Worm (Caenorhabditis elegans) whole organism, mixed stage, embryonic: ENCODE measurements around the gene T05G5.4.

Experiments used
- M03D4.4 ChIP-seq: sonication (generic microtip); optimal IDR thresholded peaks from 2 replicates; lab custom pipeline; 2017; ENCODE audit warnings: mild to moderate bottlenecking, missing genetic modification characterization, missing compliant biosample characterization
- bed-3 ChIP-seq: fragments of 200-800 bp; sonication (Bioruptor generic); optimal IDR thresholded peaks from 3 replicates; lab custom pipeline; 2018; ENCODE audit warnings: mild to moderate bottlenecking, missing genetic modification characterization, moderate library complexity, missing compliant biosample characterization
- blmp-1 ChIP-seq: fragments of 150-350 bp; optimal IDR thresholded peaks from 2 replicates; lab custom pipeline; 2014; ENCODE audit warnings: missing biosample characterization, missing genetic modification characterization
- ceh-39 ChIP-seq: fragments of 150-350 bp; optimal IDR thresholded peaks from 2 replicates; lab custom pipeline; 2014; ENCODE audit warnings: missing biosample characterization, missing genetic modification characterization
- ceh-43 ChIP-seq: fragments of 200-800 bp; sonication (Bioruptor generic); optimal IDR thresholded peaks from 2 replicates; lab custom pipeline; 2018; ENCODE audit warnings: mild to moderate bottlenecking, missing genetic modification characterization, moderate library complexity, missing compliant biosample characterization
- ceh-83 ChIP-seq: fragments of 200-800 bp; sonication (Bioruptor generic); optimal IDR thresholded peaks from 2 replicates; lab custom pipeline; 2018; ENCODE audit warnings: mild to moderate bottlenecking, missing genetic modification characterization, missing compliant biosample characterization
- ces-1 ChIP-seq: fragments of 150-350 bp; optimal IDR thresholded peaks from 2 replicates; lab custom pipeline; 2014; ENCODE audit warnings: missing biosample characterization, missing genetic modification reagents, missing genetic modification characterization
- cnd-1 ChIP-seq: fragments of 200-800 bp; sonication (Bioruptor generic); optimal IDR thresholded peaks from 2 replicates; lab custom pipeline; 2018; ENCODE audit warnings: mild to moderate bottlenecking, missing genetic modification characterization, missing compliant biosample characterization
- drap-1 ChIP-seq: fragments of 200-800 bp; sonication (Bioruptor generic); optimal IDR thresholded peaks from 3 replicates; lab custom pipeline; 2018; ENCODE audit warnings: mild to moderate bottlenecking, missing genetic modification characterization, missing compliant biosample characterization
- elt-1 ChIP-seq: sonication (generic microtip); optimal IDR thresholded peaks from 2 replicates; lab custom pipeline; 2017; ENCODE audit warnings: missing genetic modification characterization, mild to moderate bottlenecking, missing compliant biosample characterization, antibody characterized with exemption, moderate library complexity, borderline replicate concordance; ENCODE audit not compliant: insufficient read depth
- elt-3 ChIP-seq: fragments of 150-350 bp; optimal IDR thresholded peaks from 2 replicates; lab custom pipeline; 2014; ENCODE audit warnings: missing biosample characterization, missing genetic modification characterization
- flh-1 ChIP-seq: fragments of 200-800 bp; sonication (Bioruptor generic); optimal IDR thresholded peaks from 2 replicates; lab custom pipeline; 2018; ENCODE audit warnings: mild to moderate bottlenecking, missing genetic modification characterization, moderate library complexity, missing compliant biosample characterization
- ham-2 ChIP-seq: fragments of 200-800 bp; sonication (Bioruptor generic); optimal IDR thresholded peaks from 2 replicates; lab custom pipeline; 2018; ENCODE audit warnings: mild to moderate bottlenecking, missing genetic modification characterization, missing compliant biosample characterization
- hlh-1 ChIP-seq: fragments of 150-350 bp; optimal IDR thresholded peaks from 2 replicates; lab custom pipeline; 2014; ENCODE audit warnings: missing biosample characterization, missing genetic modification reagents, missing genetic modification characterization
- lin-13 ChIP-seq: fragments of 150-350 bp; optimal IDR thresholded peaks from 2 replicates; lab custom pipeline; 2014; ENCODE audit warnings: missing biosample characterization, missing genetic modification characterization
- lin-32 ChIP-seq: fragments of 200-800 bp; sonication (Bioruptor generic); optimal IDR thresholded peaks from 2 replicates; lab custom pipeline; 2018; ENCODE audit warnings: mild to moderate bottlenecking, missing genetic modification characterization, missing compliant biosample characterization
- lsy-2 ChIP-seq: fragments of 150-350 bp; optimal IDR thresholded peaks from 2 replicates; lab custom pipeline; 2014; ENCODE audit warnings: missing biosample characterization, missing genetic modification characterization
- mab-5 ChIP-seq: fragments of 150-350 bp; optimal IDR thresholded peaks from 2 replicates; lab custom pipeline; 2014; ENCODE audit warnings: missing biosample characterization, missing genetic modification characterization
- mep-1 ChIP-seq: fragments of 150-350 bp; optimal IDR thresholded peaks from 2 replicates; lab custom pipeline; 2017; ENCODE audit warnings: missing biosample characterization, missing genetic modification reagents, missing genetic modification characterization, inconsistent platforms
- mls-2 ChIP-seq: sonication (generic microtip); optimal IDR thresholded peaks from 2 replicates; lab custom pipeline; 2016; ENCODE audit warnings: mild to moderate bottlenecking, missing genetic modification characterization, moderate library complexity, missing compliant biosample characterization
- nhr-12 ChIP-seq: fragments of 150-350 bp; optimal IDR thresholded peaks from 2 replicates; lab custom pipeline; 2014; ENCODE audit warnings: missing biosample characterization, missing genetic modification characterization
- nhr-2 ChIP-seq: fragments of 150-350 bp; optimal IDR thresholded peaks from 2 replicates; lab custom pipeline; 2014; ENCODE audit warnings: missing biosample characterization, missing genetic modification characterization
- nhr-237 ChIP-seq: fragments of 150-350 bp; optimal IDR thresholded peaks from 2 replicates; lab custom pipeline; 2014; ENCODE audit warnings: missing biosample characterization, missing genetic modification characterization
- nhr-28 ChIP-seq: fragments of 150-350 bp; optimal IDR thresholded peaks from 2 replicates; lab custom pipeline; 2014; ENCODE audit warnings: missing biosample characterization, missing genetic modification characterization
- nhr-76 ChIP-seq: sonication (generic microtip); optimal IDR thresholded peaks from 2 replicates; lab custom pipeline; 2017; ENCODE audit warnings: missing biosample characterization, missing genetic modification characterization
- pha-4 ChIP-seq: fragments of 150-350 bp; optimal IDR thresholded peaks from 2 replicates; lab custom pipeline; 2018; ENCODE audit warnings: missing biosample characterization, missing genetic modification reagents, missing genetic modification characterization
- sem-2 ChIP-seq: fragments of 200-800 bp; sonication (Bioruptor generic); optimal IDR thresholded peaks from 2 replicates; lab custom pipeline; 2018; ENCODE audit warnings: mild to moderate bottlenecking, missing genetic modification characterization, missing compliant biosample characterization
- snpc-4 ChIP-seq: fragments of 150-350 bp; optimal IDR thresholded peaks from 2 replicates; lab custom pipeline; 2014; ENCODE audit warnings: missing biosample characterization, missing genetic modification characterization
- sptf-1 ChIP-seq: sonication (generic microtip); optimal IDR thresholded peaks from 2 replicates; lab custom pipeline; 2017; ENCODE audit warnings: mild to moderate bottlenecking, missing genetic modification characterization, moderate library complexity, missing compliant biosample characterization
- tbx-8 ChIP-seq: fragments of 200-800 bp; sonication (Bioruptor generic); optimal IDR thresholded peaks from 2 replicates; lab custom pipeline; 2018; ENCODE audit warnings: mild to moderate bottlenecking, missing genetic modification characterization, moderate library complexity, missing compliant biosample characterization
- unc-120 ChIP-seq: sonication (generic microtip); optimal IDR thresholded peaks from 2 replicates; lab custom pipeline; 2017; ENCODE audit warnings: missing genetic modification characterization, missing compliant biosample characterization; ENCODE audit not compliant: poor library complexity, severe bottlenecking
- unc-39 ChIP-seq: fragments of 150-350 bp; optimal IDR thresholded peaks from 2 replicates; lab custom pipeline; 2014; ENCODE audit warnings: missing biosample characterization, missing genetic modification characterization
- unc-62 ChIP-seq: fragments of 150-350 bp; optimal IDR thresholded peaks from 2 replicates; lab custom pipeline; 2014; ENCODE audit warnings: missing biosample characterization, missing genetic modification reagents, missing genetic modification characterization
- zip-8 ChIP-seq: fragments of 150-350 bp; optimal IDR thresholded peaks from 2 replicates; lab custom pipeline; 2014; ENCODE audit warnings: missing biosample characterization, missing genetic modification characterization
- ztf-11 ChIP-seq: fragments of 150-350 bp; optimal IDR thresholded peaks from 2 replicates; lab custom pipeline; 2014; ENCODE audit warnings: missing biosample characterization, missing genetic modification characterization

Gene T05G5.4

DNA sequence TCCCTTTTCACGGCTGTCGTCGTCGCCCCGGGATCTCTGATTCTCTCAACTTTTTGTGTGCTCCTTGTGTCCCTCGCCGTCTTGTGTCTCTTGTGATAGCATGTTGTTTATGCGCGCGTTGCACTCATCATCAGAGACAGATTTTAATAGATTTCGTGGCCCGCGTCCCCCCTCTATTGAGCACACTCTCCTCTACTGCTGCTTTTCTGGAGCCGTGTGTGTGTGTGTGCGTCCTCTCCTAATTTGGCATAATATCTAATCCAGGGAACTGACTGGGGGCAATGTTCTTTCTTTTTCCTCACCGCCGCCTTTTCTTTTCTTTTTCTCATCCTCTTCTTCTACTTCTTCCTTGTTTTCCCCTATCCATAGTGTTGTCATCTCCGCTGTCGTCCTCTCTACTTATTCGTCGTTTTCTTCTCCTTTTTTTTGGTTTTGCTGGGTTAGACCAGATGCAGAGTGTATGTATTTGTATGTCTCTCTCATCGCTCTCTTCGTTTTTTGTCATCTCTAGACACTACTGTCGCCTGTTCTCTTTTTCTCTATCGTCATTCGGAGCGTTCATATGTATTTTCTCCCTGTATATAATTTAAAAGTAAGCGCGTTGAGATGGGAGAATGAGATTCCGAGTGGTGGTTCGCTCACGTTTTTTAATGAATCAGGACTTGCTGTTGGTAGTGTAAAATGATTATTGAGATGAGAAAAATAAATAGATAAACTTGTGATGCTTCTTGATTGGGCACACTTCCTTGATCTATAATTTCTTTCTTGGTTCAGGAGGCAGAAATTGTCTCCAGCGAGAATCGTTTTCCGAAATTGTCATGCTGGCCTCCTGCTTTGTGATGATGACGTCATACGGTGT, 44.8 kb upstream of the T05G5.4 start:
- TF ChIP-seq sptf-1 (peak; percentile 31), lin-13 (peak; percentile 36), flh-1 (no peak), blmp-1 (no peak), ces-1 (GFP tag; lab: Kevin White, UChicago) (peak; percentile 80), elt-1 (tag; lab: Kevin White, UChicago) (no peak), unc-120 (tag; lab: Kevin White, UChicago) (peak; percentile 54), lsy-2 (tag; lab: Kevin White, UChicago) (no peak), unc-62 (GFP tag; lab: Kevin White, UChicago) (no peak), sem-2 (GFP tag; lab: Kevin White, UChicago) (peak; percentile 27), hlh-1 (tag; lab: Kevin White, UChicago) (peak; percentile 54), mab-5 (no peak), bed-3 (GFP tag; lab: Kevin White, UChicago) (no peak), lin-32 (no peak), ceh-83 (GFP tag; lab: Kevin White, UChicago) (no peak), M03D4.4 (tag; lab: Kevin White, UChicago) (peak; percentile 26), nhr-237 (tag; lab: Kevin White, UChicago) (no peak), mls-2 (no peak), cnd-1 (no peak), snpc-4 (tag; lab: Kevin White, UChicago) (no peak), drap-1 (GFP tag; lab: Kevin White, UChicago) (peak; percentile 9), elt-3 (tag; lab: Kevin White, UChicago) (no peak), ztf-11 (tag; lab: Kevin White, UChicago) (no peak), mep-1 (tag; lab: Kevin White, UChicago) (no peak), tbx-8 (GFP tag; lab: Kevin White, UChicago) (no peak), ceh-43 (GFP tag; lab: Kevin White, UChicago) (no peak), nhr-12 (tag; lab: Kevin White, UChicago) (no peak), nhr-2 (tag; lab: Kevin White, UChicago) (no peak), zip-8 (tag; lab: Kevin White, UChicago) (peak; percentile 81), ham-2 (GFP tag; lab: Kevin White, UChicago) (peak; percentile 10), nhr-76 (tag; lab: Kevin White, UChicago) (no peak), ceh-39 (no peak), pha-4 (tag; lab: Kevin White, UChicago) (no peak), nhr-28 (no peak), unc-39 (tag; lab: Kevin White, UChicago) (no peak)

DNA sequence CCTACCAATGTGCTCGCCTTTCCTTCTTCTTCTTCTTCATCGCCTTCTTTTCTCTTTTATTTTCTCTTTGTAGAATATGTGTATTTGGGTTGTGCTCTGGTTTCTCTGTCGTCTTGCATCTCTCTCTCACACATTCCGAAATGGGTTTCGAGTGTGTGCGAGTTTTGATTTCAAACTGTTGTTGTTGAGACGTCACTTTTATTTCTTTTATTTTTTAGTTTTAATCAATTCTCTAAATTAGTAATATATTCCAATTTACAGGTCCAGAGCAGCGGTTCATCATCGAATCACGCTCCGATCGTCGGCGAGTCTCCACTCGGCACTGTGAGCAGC, 44.2 kb upstream of the T05G5.4 start:
- TF ChIP-seq elt-1 (tag; lab: Kevin White, UChicago) (no peak), unc-120 (tag; lab: Kevin White, UChicago) (no peak), nhr-28 (no peak), mls-2 (no peak), sptf-1 (no peak), zip-8 (tag; lab: Kevin White, UChicago) (no peak), ceh-83 (GFP tag; lab: Kevin White, UChicago) (no peak), ham-2 (GFP tag; lab: Kevin White, UChicago) (no peak), flh-1 (no peak), hlh-1 (tag; lab: Kevin White, UChicago) (no peak)

DNA sequence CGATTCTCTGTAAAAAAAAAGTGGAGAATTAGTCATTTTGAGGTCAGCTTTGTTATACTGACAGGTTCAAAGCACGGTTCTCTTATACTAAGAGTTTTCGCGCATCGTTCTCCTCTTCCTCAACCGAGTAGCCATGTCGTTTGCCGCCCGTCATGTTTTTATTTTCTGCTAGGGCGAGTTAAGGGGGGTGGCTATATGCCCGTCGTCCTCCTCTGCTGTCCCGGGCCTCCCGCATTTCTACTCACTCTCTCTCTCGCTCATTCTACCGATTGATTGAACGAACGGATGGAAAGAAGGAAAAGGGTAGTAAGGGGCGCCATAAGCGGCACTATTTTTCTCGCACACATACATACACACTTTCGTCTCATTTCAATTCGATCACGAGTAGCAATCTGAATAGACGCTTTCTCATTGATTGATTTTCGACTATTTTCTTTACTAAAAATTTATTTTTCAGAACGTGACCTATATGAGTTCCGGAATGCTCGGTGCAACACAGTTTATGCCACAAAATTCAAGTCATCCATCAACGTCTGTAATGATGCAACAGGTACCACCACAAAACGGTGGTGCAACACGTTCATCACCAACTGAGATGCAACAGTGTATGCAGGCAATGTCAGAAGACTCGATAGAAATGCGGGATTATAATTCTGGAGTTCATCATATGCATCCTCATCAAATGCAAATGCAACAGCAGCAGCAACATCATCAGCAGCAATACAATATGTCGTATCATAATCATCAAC, 43.4 kb upstream of the T05G5.4 start:
- TF ChIP-seq ztf-11 (tag; lab: Kevin White, UChicago) (no peak), ham-2 (GFP tag; lab: Kevin White, UChicago) (peak; percentile 56), unc-120 (tag; lab: Kevin White, UChicago) (peak; percentile 32), nhr-28 (no peak), nhr-2 (tag; lab: Kevin White, UChicago) (peak; percentile 61), zip-8 (tag; lab: Kevin White, UChicago) (peak; percentile 40)
